Fruit fly (Drosophila melanogaster): Measurements from ENCODE around the gene U2af38.

U2af38 gene

dm6 chr2L:292301-292700, 2.2 kb downstream of the U2af38 start, which contains the start of gene CG11562:
TSS of gene CG11562 (plus strand) at chr2L:292419.
- TF ChIP-seq fd64A (GFP tag; optimal IDR thresholded peaks at IDR 0.05) (no peak), gro (GFP tag; optimal IDR thresholded peaks at IDR 0.05) (no peak), vvl (GFP tag; IDR thresholded peaks at IDR 0.05) (no peak), CG12744 (GFP tag; optimal IDR thresholded peaks at IDR 0.05) (no peak), grau (tag; optimal IDR thresholded peaks at IDR 0.05) (no peak), row (GFP tag; IDR thresholded peaks at IDR 0.05) (no peak), mam (GFP tag; optimal IDR thresholded peaks at IDR 0.05) (no peak), bbx (GFP tag; IDR thresholded peaks at IDR 0.05; ENCODE audit: partially characterized antibody) (0 out of 2 replicates have a peak, but pooled peaks have one; percentile 38), h (optimal IDR thresholded peaks at IDR 0.05) (no peak), bigmax (GFP tag; optimal IDR thresholded peaks at IDR 0.05) (peak; percentile 94), Pdp1 (GFP tag; optimal IDR thresholded peaks at IDR 0.05) (peak in 1 of 2 experiments; percentile 97), CG8765 (GFP tag; IDR thresholded peaks at IDR 0.05) (no peak), CG2678 (tag; optimal IDR thresholded peaks at IDR 0.05) (no peak), slou (GFP tag; optimal IDR thresholded peaks at IDR 0.05) (no peak), disco-r (GFP tag; optimal IDR thresholded peaks at IDR 0.05) (no peak), CG17361 (GFP tag; IDR thresholded peaks at IDR 0.05) (no peak), ken (GFP tag; IDR thresholded peaks at IDR 0.05) (no peak), HLH3B (GFP tag; IDR thresholded peaks at IDR 0.05) (no peak), CG33557 (GFP tag; optimal IDR thresholded peaks at IDR 0.05) (no peak), run (tag; optimal IDR thresholded peaks at IDR 0.05) (no peak), Sox102F (GFP tag; optimal IDR thresholded peaks at IDR 0.05) (no peak), CG7556 (GFP tag; optimal IDR thresholded peaks at IDR 0.05) (no peak), kay (GFP tag; optimal IDR thresholded peaks at IDR 0.05) (no peak), Hr78 (GFP tag; optimal IDR thresholded peaks at IDR 0.05) (no peak), CG31224 (GFP tag; IDR thresholded peaks at IDR 0.05) (no peak), hb (GFP tag; IDR thresholded peaks at IDR 0.05; ENCODE audit: partially characterized antibody) (no peak), zf30C (GFP tag; optimal IDR thresholded peaks at IDR 0.05) (no peak), CG2889 (GFP tag; IDR thresholded peaks at IDR 0.05) (no peak), Hr51 (GFP tag; optimal IDR thresholded peaks at IDR 0.05) (no peak), BEAF-32 (GFP tag; optimal IDR thresholded peaks at IDR 0.05) (peak; percentile 10), Blimp-1 (GFP tag; optimal IDR thresholded peaks at IDR 0.05) (no peak), unpg (GFP tag; optimal IDR thresholded peaks at IDR 0.05) (no peak), CG11085 (GFP tag; IDR thresholded peaks at IDR 0.05) (no peak), pfk (GFP tag; optimal IDR thresholded peaks at IDR 0.05) (no peak), CG34376 (GFP tag; optimal IDR thresholded peaks at IDR 0.05) (no peak), fd3F (GFP tag; optimal IDR thresholded peaks at IDR 0.05) (no peak), dan (GFP tag; IDR thresholded peaks at IDR 0.05) (no peak), E2f2 (GFP tag; IDR thresholded peaks at IDR 0.05) (peak; percentile 91), nom (GFP tag; optimal IDR thresholded peaks at IDR 0.05) (no peak), CG10209 (GFP tag; optimal IDR thresholded peaks at IDR 0.05) (no peak), CG17186 (GFP tag; optimal IDR thresholded peaks at IDR 0.05) (no peak), insv (GFP tag; optimal IDR thresholded peaks at IDR 0.05) (no peak), Myb (GFP tag; optimal IDR thresholded peaks at IDR 0.05) (peak; percentile 13), Oaz (GFP tag; IDR thresholded peaks at IDR 0.05) (no peak), CG11723 (GFP tag; optimal IDR thresholded peaks at IDR 0.05) (no peak), CG1792 (GFP tag; optimal IDR thresholded peaks at IDR 0.05) (no peak), toy (GFP tag; IDR thresholded peaks at IDR 0.05) (no peak), MESR4 (GFP tag; optimal IDR thresholded peaks at IDR 0.05) (peak; percentile 41), CG8290 (GFP tag; optimal IDR thresholded peaks at IDR 0.05) (no peak), CG8290 (tag; optimal IDR thresholded peaks at IDR 0.05) (no peak), Ssrp (tag; optimal IDR thresholded peaks at IDR 0.05) (no peak), Nf-YB (GFP tag; optimal IDR thresholded peaks at IDR 0.05) (no peak)
